Worm (Caenorhabditis elegans) whole organism, L3 larva: ENCODE results near the gene F31F7.2.

Experiments
- R02D3.7 ChIP-seq: fragments of 150-350 bp; optimal IDR thresholded peaks from 2 replicates; lab custom pipeline; 2014; ENCODE audit warnings: missing biosample characterization, missing genetic modification characterization
- ZK546.5 ChIP-seq: sonication (generic microtip); optimal IDR thresholded peaks from 2 replicates; lab custom pipeline; 2017; ENCODE audit warnings: missing biosample characterization, missing genetic modification characterization
- aly-2 ChIP-seq: fragments of 150-350 bp; optimal IDR thresholded peaks from 2 replicates; lab custom pipeline; 2014; ENCODE audit warnings: missing biosample characterization, missing genetic modification characterization
- ama-1 ChIP-seq: fragments of 150-350 bp; optimal IDR thresholded peaks from 2 replicates; lab custom pipeline; 2018
- ceh-16 ChIP-seq: sonication (generic microtip); optimal IDR thresholded peaks from 2 replicates; lab custom pipeline; 2017; ENCODE audit warnings: missing biosample characterization, missing genetic modification characterization
- ceh-28 ChIP-seq: fragments of 150-350 bp; optimal IDR thresholded peaks from 2 replicates; lab custom pipeline; 2014; ENCODE audit warnings: missing biosample characterization, missing genetic modification reagents, missing genetic modification characterization
- ceh-82 ChIP-seq: fragments of 150-350 bp; optimal IDR thresholded peaks from 2 replicates; lab custom pipeline; 2014; ENCODE audit warnings: missing biosample characterization, missing genetic modification characterization
- ceh-9 ChIP-seq: sonication (generic microtip); optimal IDR thresholded peaks from 2 replicates; lab custom pipeline; 2018; ENCODE audit warnings: missing biosample characterization, missing genetic modification characterization
- daf-12 ChIP-seq: fragments of 150-350 bp; optimal IDR thresholded peaks from 2 replicates; lab custom pipeline; 2014; ENCODE audit warnings: missing biosample characterization, missing genetic modification reagents, missing genetic modification characterization
- egl-27 ChIP-seq: sonication (generic microtip); optimal IDR thresholded peaks from 4 replicates; lab custom pipeline; 2017; ENCODE audit warnings: missing biosample characterization, missing genetic modification reagents, missing genetic modification characterization
- egl-5 ChIP-seq: fragments of 150-350 bp; optimal IDR thresholded peaks from 2 replicates; lab custom pipeline; 2017; ENCODE audit warnings: missing biosample characterization, missing genetic modification reagents, missing genetic modification characterization, inconsistent platforms
- elt-1 ChIP-seq: fragments of 150-350 bp; optimal IDR thresholded peaks from 2 replicates; lab custom pipeline; 2014; ENCODE audit warnings: missing biosample characterization, missing genetic modification characterization
- elt-2 ChIP-seq: sonication (generic microtip); optimal IDR thresholded peaks from 2 replicates; lab custom pipeline; 2016; ENCODE audit warnings: missing genetic modification reagents, mild to moderate bottlenecking, missing genetic modification characterization, missing compliant biosample characterization
- eor-1 ChIP-seq, 2 experiments: fragments of 150-350 bp; optimal IDR thresholded peaks; 2 replicates each; lab custom pipeline; 2014 to 2018; ENCODE audit warnings: missing biosample characterization in 2 of 2, missing genetic modification characterization in 2 of 2
- fkh-2 ChIP-seq: fragments of 150-350 bp; optimal IDR thresholded peaks from 2 replicates; lab custom pipeline; 2014; ENCODE audit warnings: missing biosample characterization, missing genetic modification reagents, missing genetic modification characterization
- fos-1 ChIP-seq: fragments of 150-350 bp; optimal IDR thresholded peaks from 2 replicates; lab custom pipeline; 2014; ENCODE audit warnings: missing biosample characterization, missing genetic modification characterization
- hmg-11 ChIP-seq: sonication (generic microtip); optimal IDR thresholded peaks from 2 replicates; lab custom pipeline; 2016; ENCODE audit warnings: missing genetic modification characterization, missing compliant biosample characterization
- jun-1 ChIP-seq: fragments of 150-350 bp; optimal IDR thresholded peaks from 2 replicates; lab custom pipeline; 2014; ENCODE audit warnings: missing biosample characterization, missing genetic modification reagents, missing genetic modification characterization
- lin-15B ChIP-seq: fragments of 150-350 bp; optimal IDR thresholded peaks from 2 replicates; lab custom pipeline; 2014; ENCODE audit warnings: missing biosample characterization, missing genetic modification characterization
- lin-39 ChIP-seq: fragments of 150-350 bp; optimal IDR thresholded peaks from 2 replicates; lab custom pipeline; 2018; ENCODE audit warnings: missing biosample characterization, missing genetic modification reagents, missing genetic modification characterization
- lsy-12 ChIP-seq: sonication (generic microtip); optimal IDR thresholded peaks from 2 replicates; lab custom pipeline; 2016; ENCODE audit warnings: mild to moderate bottlenecking, missing genetic modification characterization, missing compliant biosample characterization
- mdl-1 ChIP-seq: fragments of 150-350 bp; optimal IDR thresholded peaks from 2 replicates; lab custom pipeline; 2014; ENCODE audit warnings: missing biosample characterization, missing genetic modification characterization
- mml-1 ChIP-seq: fragments of 150-350 bp; sonication (generic microtip); optimal IDR thresholded peaks from 3 replicates; lab custom pipeline; 2014; ENCODE audit warnings: missing biosample characterization, missing genetic modification characterization
- nfya-1 ChIP-seq: sonication (generic microtip); optimal IDR thresholded peaks from 2 replicates; lab custom pipeline; 2017; ENCODE audit warnings: missing genetic modification characterization, mild to moderate bottlenecking, missing compliant biosample characterization, antibody characterized with exemption, moderate library complexity; ENCODE audit not compliant: insufficient read depth
- nhr-23 ChIP-seq: fragments of 150-350 bp; optimal IDR thresholded peaks from 2 replicates; lab custom pipeline; 2014; ENCODE audit warnings: missing biosample characterization, missing genetic modification reagents, missing genetic modification characterization
- nhr-237 ChIP-seq: fragments of 150-350 bp; optimal IDR thresholded peaks from 2 replicates; lab custom pipeline; 2014; ENCODE audit warnings: missing biosample characterization, missing genetic modification characterization
- nhr-25 ChIP-seq: sonication (generic microtip); optimal IDR thresholded peaks from 2 replicates; lab custom pipeline; 2017; ENCODE audit warnings: missing biosample characterization, missing genetic modification characterization
- nhr-28 ChIP-seq: fragments of 150-350 bp; optimal IDR thresholded peaks from 2 replicates; lab custom pipeline; 2014; ENCODE audit warnings: missing biosample characterization, missing genetic modification characterization
- nhr-43 ChIP-seq: sonication (generic microtip); optimal IDR thresholded peaks from 2 replicates; lab custom pipeline; 2016; ENCODE audit warnings: mild to moderate bottlenecking, missing genetic modification characterization, missing compliant biosample characterization; ENCODE audit not compliant: poor library complexity, severe bottlenecking
- nhr-67 ChIP-seq: fragments of 150-350 bp; optimal IDR thresholded peaks from 2 replicates; lab custom pipeline; 2014; ENCODE audit warnings: missing biosample characterization, missing genetic modification characterization
- nhr-76 ChIP-seq: fragments of 150-350 bp; sonication (generic microtip); optimal IDR thresholded peaks from 5 replicates; lab custom pipeline; 2014; ENCODE audit warnings: missing biosample characterization, missing genetic modification characterization
- nhr-77 ChIP-seq: fragments of 150-350 bp; optimal IDR thresholded peaks from 2 replicates; lab custom pipeline; 2014; ENCODE audit warnings: missing biosample characterization, missing genetic modification characterization
- pha-4 ChIP-seq: fragments of 150-350 bp; optimal IDR thresholded peaks from 2 replicates; lab custom pipeline; 2014; ENCODE audit warnings: missing biosample characterization, missing genetic modification reagents, missing genetic modification characterization
- pqm-1 ChIP-seq: fragments of 150-350 bp; optimal IDR thresholded peaks from 2 replicates; lab custom pipeline; 2017; ENCODE audit warnings: missing biosample characterization, missing genetic modification characterization, inconsistent platforms
- sea-2 ChIP-seq: fragments of 150-350 bp; sonication (generic microtip); optimal IDR thresholded peaks from 4 replicates; lab custom pipeline; 2014; ENCODE audit warnings: missing biosample characterization, missing genetic modification reagents, missing genetic modification characterization
- skn-1 ChIP-seq: fragments of 150-350 bp; optimal IDR thresholded peaks from 2 replicates; lab custom pipeline; 2014; ENCODE audit warnings: missing biosample characterization, missing genetic modification characterization
- snpc-4 ChIP-seq: fragments of 150-350 bp; optimal IDR thresholded peaks from 2 replicates; lab custom pipeline; 2014; ENCODE audit warnings: missing biosample characterization, missing genetic modification characterization
- tbx-2 ChIP-seq: sonication (generic microtip); optimal IDR thresholded peaks from 2 replicates; lab custom pipeline; 2016; ENCODE audit warnings: mild to moderate bottlenecking, missing genetic modification characterization, missing compliant biosample characterization
- unc-39 ChIP-seq: sonication (generic microtip); optimal IDR thresholded peaks from 4 replicates; lab custom pipeline; 2017; ENCODE audit warnings: missing biosample characterization, missing genetic modification characterization
- unc-62 ChIP-seq: fragments of 150-350 bp; sonication (generic microtip); optimal IDR thresholded peaks from 4 replicates; lab custom pipeline; 2014; ENCODE audit warnings: missing biosample characterization, missing genetic modification reagents, missing genetic modification characterization
- ztf-11 ChIP-seq: fragments of 150-350 bp; optimal IDR thresholded peaks from 2 replicates; lab custom pipeline; 2014; ENCODE audit warnings: missing biosample characterization, missing genetic modification characterization
- ztf-4 ChIP-seq: fragments of 150-350 bp; optimal IDR thresholded peaks from 2 replicates; lab custom pipeline; 2014; ENCODE audit warnings: missing biosample characterization, missing genetic modification characterization

The F31F7.2 gene

ce11 chrV:6227326-6228246 is 43.1 kb upstream of the F31F7.2 start (continued):
- peak; percentile 86 for TF ChIP-seq elt-2 (tag; lab: Kevin White, UChicago)
- peak; percentile 84 for TF ChIP-seq ztf-4
- no peak for TF ChIP-seq unc-39 (tag; lab: Kevin White, UChicago)
- TF ChIP-seq ceh-16 (tag; lab: Kevin White, UChicago), result peak; percentile 27
- peak; percentile 93 for TF ChIP-seq pqm-1 (tag; lab: Kevin White, UChicago)
- TF ChIP-seq tbx-2 (tag; lab: Kevin White, UChicago), result peak; percentile 90
- TF ChIP-seq skn-1 (tag; lab: Kevin White, UChicago), result peak; percentile 22
- peak; percentile 62 for TF ChIP-seq ceh-28 (tag; lab: Kevin White, UChicago)

DNA sequence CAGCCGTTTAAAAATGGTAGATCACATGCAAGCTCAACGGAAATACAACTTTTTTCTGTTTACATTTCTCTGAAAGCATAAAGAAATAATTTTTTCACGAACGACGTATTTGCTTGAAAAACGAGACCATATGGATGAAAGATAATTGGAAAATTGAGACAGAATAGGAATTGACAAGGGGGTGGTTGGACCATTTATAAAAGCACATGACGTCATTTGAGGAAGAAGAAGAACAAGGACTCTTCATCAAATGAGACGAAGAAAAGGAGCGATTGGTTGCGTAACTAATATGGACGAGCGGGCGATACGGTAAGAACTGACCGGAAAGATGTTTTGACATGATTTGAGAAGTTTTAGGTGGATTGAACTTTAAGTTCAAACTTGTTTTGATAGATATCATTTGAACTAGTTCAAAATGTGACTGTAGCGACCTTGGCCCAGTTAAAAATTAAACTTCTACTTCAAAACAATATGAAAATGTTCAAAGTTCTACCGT is 42.2 kb upstream of the F31F7.2 start:
- peak; percentile 31 for TF ChIP-seq tbx-2 (tag; lab: Kevin White, UChicago)
- TF ChIP-seq daf-12 (tag; lab: Kevin White, UChicago), result no peak
- peak; percentile 86 for TF ChIP-seq pha-4 (tag; lab: Kevin White, UChicago)
- TF ChIP-seq nhr-77 (tag; lab: Kevin White, UChicago), result no peak
- no peak for TF ChIP-seq jun-1 (tag; lab: Kevin White, UChicago)
- no peak for TF ChIP-seq nhr-76 (tag; lab: Kevin White, UChicago)
- TF ChIP-seq egl-5 (tag; lab: Kevin White, UChicago), result no peak
- no peak for TF ChIP-seq ztf-4
- no peak for TF ChIP-seq ztf-11 (tag; lab: Kevin White, UChicago)
- TF ChIP-seq ZK546.5 (tag; lab: Kevin White, UChicago), result no peak
- peak; percentile 72 for TF ChIP-seq nfya-1
- TF ChIP-seq nhr-67 (tag; lab: Kevin White, UChicago), result no peak
- TF ChIP-seq eor-1 (tag; optimal IDR thresholded peaks at IDR 0.05; lab: Kevin White, UChicago), result no peak
- TF ChIP-seq nhr-43 (tag; lab: Kevin White, UChicago), result peak; percentile 61
- peak; percentile 70 for TF ChIP-seq nhr-23 (tag; lab: Kevin White, UChicago)
- no peak for TF ChIP-seq fkh-2
- TF ChIP-seq snpc-4 (tag; lab: Kevin White, UChicago), result no peak
- no peak for TF ChIP-seq unc-39 (tag; lab: Kevin White, UChicago)
- TF ChIP-seq ceh-82 (tag; lab: Kevin White, UChicago), result no peak
- TF ChIP-seq lsy-12, result no peak
- peak; percentile 52 for TF ChIP-seq unc-62
- TF ChIP-seq ceh-9, result no peak
- peak; percentile 19 for TF ChIP-seq elt-2 (tag; lab: Kevin White, UChicago)
- no peak for TF ChIP-seq skn-1 (tag; lab: Kevin White, UChicago)
- TF ChIP-seq lin-39, result peak; percentile 18
- no peak for TF ChIP-seq nhr-28 (tag; lab: Kevin White, UChicago)
- TF ChIP-seq R02D3.7 (tag; lab: Kevin White, UChicago), result no peak
- no peak for TF ChIP-seq mdl-1 (tag; lab: Kevin White, UChicago)
- no peak for TF ChIP-seq nhr-237
- TF ChIP-seq fos-1, result no peak
- TF ChIP-seq mml-1 (tag; lab: Kevin White, UChicago), result no peak
- TF ChIP-seq aly-2 (tag; lab: Kevin White, UChicago), result no peak
- TF ChIP-seq elt-1 (tag; lab: Kevin White, UChicago), result no peak
- TF ChIP-seq ceh-28 (tag; lab: Kevin White, UChicago), result peak; percentile 23
- peak; percentile 94 for TF ChIP-seq ama-1 (lab: Kevin White, UChicago)
- no peak for TF ChIP-seq pqm-1 (tag; lab: Kevin White, UChicago)
- TF ChIP-seq lin-15B (tag; lab: Kevin White, UChicago), result no peak
- TF ChIP-seq nhr-25, result peak; percentile 70
- TF ChIP-seq hmg-11 (tag; lab: Kevin White, UChicago), result no peak
- TF ChIP-seq egl-27 (tag; lab: Kevin White, UChicago), result no peak
- no peak for TF ChIP-seq sea-2 (GFP tag; lab: Kevin White, UChicago)
